Fruit fly (Drosophila melanogaster) whole organism, embryonic: ENCODE measurements around the gene MTPAP.

Source experiments
- Antp ChIP-seq: fragments of 200-800 bp; sonication (Bioruptor generic); optimal IDR thresholded peaks from 3 replicates; lab custom pipeline; 2016; ENCODE audit warnings: missing biosample characterization, missing genetic modification characterization
- Atf6 ChIP-seq: fragments of 200-800 bp; sonication (Bioruptor generic); IDR thresholded peaks from 2 replicates; pipeline ENCODE4 v1.3.6; 2022; ENCODE audit warnings: missing biosample characterization, missing genetic modification characterization
- Bgb ChIP-seq: fragments of 200-800 bp; sonication (Bioruptor generic); IDR thresholded peaks from 2 replicates; pipeline ENCODE4 v1.3.6; 2022; ENCODE audit warnings: missing biosample characterization, missing genetic modification characterization; ENCODE audit not compliant: partially characterized antibody
- BtbVII ChIP-seq: fragments of 200-800 bp; sonication (Bioruptor generic); optimal IDR thresholded peaks from 3 replicates; lab custom pipeline; 2017; ENCODE audit warnings: missing biosample characterization, mild to moderate bottlenecking, missing genetic modification characterization
- CG11093 ChIP-seq: fragments of 200-800 bp; sonication (Bioruptor generic); IDR thresholded peaks from 3 replicates; pipeline ENCODE4 v1.3.6; 2022; ENCODE audit warnings: missing biosample characterization, missing genetic modification characterization
- CG11695 ChIP-seq: fragments of 200-800 bp; sonication (Bioruptor generic); IDR thresholded peaks from 3 replicates; pipeline ENCODE4 v1.3.6; 2022; ENCODE audit warnings: missing biosample characterization, missing genetic modification characterization
- CG17186 ChIP-seq: fragments of 200-800 bp; sonication (Bioruptor generic); optimal IDR thresholded peaks from 3 replicates; lab custom pipeline; 2017; ENCODE audit warnings: missing biosample characterization, missing genetic modification reagents, missing genetic modification characterization
- CG17912 ChIP-seq: fragments of 200-800 bp; sonication (Bioruptor generic); optimal IDR thresholded peaks from 2 replicates; lab custom pipeline; 2018; ENCODE audit warnings: missing biosample characterization, mild to moderate bottlenecking, missing genetic modification characterization
- CG2712 ChIP-seq: fragments of 200-800 bp; optimal IDR thresholded peaks from 3 replicates; lab custom pipeline; 2019; ENCODE audit warnings: missing biosample characterization, mild to moderate bottlenecking, missing genetic modification characterization, moderate library complexity
- CG3065 ChIP-seq: fragments of 200-800 bp; sonication (Bioruptor generic); optimal IDR thresholded peaks from 2 replicates; lab custom pipeline; 2016; ENCODE audit warnings: missing biosample characterization, missing genetic modification characterization
- CG33213 ChIP-seq: fragments of 200-800 bp; sonication (Bioruptor generic); optimal IDR thresholded peaks from 3 replicates; lab custom pipeline; 2016; ENCODE audit warnings: missing biosample characterization, missing genetic modification characterization
- CG5180 ChIP-seq: fragments of 200-800 bp; sonication (Bioruptor generic); optimal IDR thresholded peaks from 3 replicates; lab custom pipeline; 2017; ENCODE audit warnings: missing biosample characterization, missing genetic modification characterization, mild to moderate bottlenecking, moderate library complexity, missing genetic modification reagents
- CG6254 ChIP-seq: fragments of 200-800 bp; sonication (Bioruptor generic); optimal IDR thresholded peaks from 3 replicates; lab custom pipeline; 2017; ENCODE audit warnings: mild to moderate bottlenecking, missing biosample characterization, missing genetic modification reagents, missing genetic modification characterization
- CG9215 ChIP-seq: fragments of 200-800 bp; sonication (Bioruptor generic); IDR thresholded peaks from 2 replicates; pipeline ENCODE4 v1.3.6; 2022; ENCODE audit warnings: missing biosample characterization, missing genetic modification characterization
- CG9609 ChIP-seq: fragments of 200-800 bp; sonication (Bioruptor generic); optimal IDR thresholded peaks from 3 replicates; lab custom pipeline; 2016; ENCODE audit warnings: missing biosample characterization, missing genetic modification characterization
- Deaf1 ChIP-seq: fragments of 200-800 bp; optimal IDR thresholded peaks from 3 replicates; lab custom pipeline; 2019; ENCODE audit warnings: missing biosample characterization, mild to moderate bottlenecking, missing genetic modification characterization, moderate library complexity
- Dip2 ChIP-seq: fragments of 200-800 bp; sonication (Bioruptor generic); IDR thresholded peaks from 2 replicates; pipeline ENCODE4 v1.3.6; 2022; ENCODE audit warnings: missing biosample characterization, missing genetic modification characterization
- E2f1 ChIP-seq: fragments of 200-800 bp; sonication (Bioruptor generic); IDR thresholded peaks from 2 replicates; pipeline ENCODE4 v1.3.6; 2022; ENCODE audit warnings: missing biosample characterization, missing genetic modification characterization
- Fer3 ChIP-seq: fragments of 200-800 bp; sonication (Bioruptor generic); optimal IDR thresholded peaks from 2 replicates; lab custom pipeline; 2018; ENCODE audit warnings: missing biosample characterization, mild to moderate bottlenecking, missing genetic modification characterization, moderate library complexity
- Hey ChIP-seq: fragments of 200-800 bp; sonication (Bioruptor generic); optimal IDR thresholded peaks from 3 replicates; lab custom pipeline; 2018; ENCODE audit warnings: missing biosample characterization, mild to moderate bottlenecking, missing genetic modification characterization
- Lhr ChIP-seq: fragments of 200-800 bp; sonication (Bioruptor generic); optimal IDR thresholded peaks from 3 replicates; lab custom pipeline; 2017; ENCODE audit warnings: mild to moderate bottlenecking, missing biosample characterization, missing genetic modification reagents, missing genetic modification characterization
- MESR4 ChIP-seq: fragments of 200-800 bp; sonication (Bioruptor generic); optimal IDR thresholded peaks from 2 replicates; lab custom pipeline; 2018; ENCODE audit warnings: missing biosample characterization, mild to moderate bottlenecking, missing genetic modification characterization, moderate library complexity
- Meics ChIP-seq: fragments of 200-800 bp; sonication (Bioruptor generic); optimal IDR thresholded peaks from 2 replicates; lab custom pipeline; 2017; ENCODE audit warnings: missing biosample characterization, mild to moderate bottlenecking, missing genetic modification characterization
- Oli ChIP-seq: fragments of 200-800 bp; sonication (Bioruptor generic); optimal IDR thresholded peaks from 2 replicates; lab custom pipeline; 2018; ENCODE audit warnings: missing biosample characterization, mild to moderate bottlenecking, missing genetic modification characterization, moderate library complexity
- Pdp1 ChIP-seq, 2 experiments: fragments of 200-800 bp; sonication (Bioruptor generic); optimal IDR thresholded peaks; 3 replicates each; lab custom pipeline; 2016; ENCODE audit warnings: missing biosample characterization in 2 of 2, missing genetic modification characterization in 2 of 2, mild to moderate bottlenecking in 1 of 2, moderate library complexity in 1 of 2
- Side ChIP-seq: fragments of 200-800 bp; sonication (Bioruptor generic); optimal IDR thresholded peaks from 2 replicates; lab custom pipeline; 2016; ENCODE audit warnings: missing biosample characterization, missing genetic modification characterization
- Sry-δ ChIP-seq: fragments of 200-800 bp; sonication (Bioruptor generic); optimal IDR thresholded peaks from 2 replicates; lab custom pipeline; 2016; ENCODE audit warnings: missing biosample characterization, missing genetic modification characterization
- Trl ChIP-seq, 3 experiments: fragments of >200 bp in 2 of 3; fragments of 200-800 bp in 1 of 3; sonication (Bioruptor generic) in 1 of 3; optimal IDR thresholded peaks; 2 replicates in 1 of 3; 3 replicates in 2 of 3; lab custom pipeline; 2016 to 2017; ENCODE audit warnings: missing biosample characterization in 1 of 3, missing genetic modification characterization in 1 of 3
- al ChIP-seq: fragments of 200-800 bp; sonication (Bioruptor generic); IDR thresholded peaks from 2 replicates; pipeline ENCODE4 v1.3.6; 2022; ENCODE audit warnings: missing biosample characterization, missing genetic modification characterization
- ara ChIP-seq: fragments of 200-800 bp; sonication (Bioruptor generic); IDR thresholded peaks from 2 replicates; pipeline ENCODE4 v1.3.6; 2022; ENCODE audit warnings: missing biosample characterization, missing genetic modification characterization
- cato ChIP-seq: fragments of 200-800 bp; sonication (Bioruptor generic); optimal IDR thresholded peaks from 2 replicates; lab custom pipeline; 2016; ENCODE audit warnings: missing biosample characterization, missing genetic modification characterization, borderline replicate concordance
- cg ChIP-seq: fragments of 200-800 bp; sonication (Bioruptor generic); optimal IDR thresholded peaks from 3 replicates; lab custom pipeline; 2019; ENCODE audit warnings: missing biosample characterization, mild to moderate bottlenecking, missing genetic modification characterization, moderate library complexity
- crol ChIP-seq: fragments of 200-800 bp; sonication (Bioruptor generic); IDR thresholded peaks from 2 replicates; pipeline ENCODE4 v1.3.6; 2022; ENCODE audit warnings: missing biosample characterization, missing genetic modification characterization
- crp ChIP-seq, 2 experiments: fragments of 200-800 bp; sonication (Bioruptor generic); optimal IDR thresholded peaks; 2 replicates in 1 of 2; 3 replicates in 1 of 2; lab custom pipeline; 2017; ENCODE audit warnings: missing biosample characterization in 2 of 2, missing genetic modification characterization in 2 of 2, mild to moderate bottlenecking in 1 of 2, moderate library complexity in 1 of 2
- esg ChIP-seq: fragments of 200-800 bp; sonication (Bioruptor generic); conservative IDR thresholded peaks from 2 replicates; pipeline ENCODE4 v1.3.6; 2022; ENCODE audit warnings: missing biosample characterization, missing genetic modification characterization
- gce ChIP-seq: fragments of 200-800 bp; sonication (Bioruptor generic); IDR thresholded peaks from 3 replicates; pipeline ENCODE4 v1.3.6; 2022; ENCODE audit warnings: missing biosample characterization, missing genetic modification characterization
- grau ChIP-seq: fragments of 200-800 bp; optimal IDR thresholded peaks from 3 replicates; lab custom pipeline; 2019; ENCODE audit warnings: missing biosample characterization, mild to moderate bottlenecking, missing genetic modification characterization, moderate library complexity
- gro ChIP-seq: fragments of 200-800 bp; sonication (Bioruptor generic); optimal IDR thresholded peaks from 2 replicates; lab custom pipeline; 2016; ENCODE audit warnings: missing biosample characterization, missing genetic modification characterization
- insv ChIP-seq, 2 experiments: fragments of 200-800 bp; sonication (Bioruptor generic); optimal IDR thresholded peaks; 3 replicates each; lab custom pipeline; 2016 to 2018; ENCODE audit warnings: missing biosample characterization in 2 of 2, missing genetic modification characterization in 2 of 2
- nmo ChIP-seq: fragments of 200-800 bp; sonication (Bioruptor generic); optimal IDR thresholded peaks from 2 replicates; lab custom pipeline; 2018; ENCODE audit warnings: missing biosample characterization, mild to moderate bottlenecking, missing genetic modification characterization, moderate library complexity
- prd ChIP-seq, 3 experiments: fragments of >200 bp in 2 of 3; fragments of 200-800 bp in 1 of 3; sonication (Bioruptor generic) in 1 of 3; optimal IDR thresholded peaks in 2 of 3; IDR thresholded peaks in 1 of 3; 2 replicates in 2 of 3; 3 replicates in 1 of 3; pipeline versions ENCODE4 v1.3.6 to Lab custom; 2017 to 2022; ENCODE audit warnings: missing biosample characterization in 1 of 3, missing genetic modification characterization in 1 of 3
- pzg ChIP-seq: fragments of 200-800 bp; sonication (Bioruptor generic); optimal IDR thresholded peaks from 3 replicates; lab custom pipeline; 2018; ENCODE audit warnings: missing biosample characterization, mild to moderate bottlenecking, missing genetic modification characterization, moderate library complexity
- sc ChIP-seq, 3 experiments: fragments of >200 bp in 2 of 3; fragments of 200-800 bp in 1 of 3; sonication (Bioruptor generic) in 1 of 3; optimal IDR thresholded peaks; 2 replicates in 2 of 3; 3 replicates in 1 of 3; lab custom pipeline; 2017; ENCODE audit warnings: mild to moderate bottlenecking in 1 of 3, missing biosample characterization in 1 of 3, missing genetic modification characterization in 1 of 3, missing genetic modification reagents in 1 of 3
- slou ChIP-seq: fragments of 200-800 bp; sonication (Bioruptor generic); optimal IDR thresholded peaks from 3 replicates; lab custom pipeline; 2016; ENCODE audit warnings: missing biosample characterization, missing genetic modification characterization
- so ChIP-seq: fragments of 200-800 bp; sonication (Bioruptor generic); IDR thresholded peaks from 3 replicates; pipeline ENCODE4 v1.3.6; 2022; ENCODE audit warnings: missing biosample characterization, missing genetic modification characterization
- vvl ChIP-seq: fragments of 200-800 bp; sonication (Bioruptor generic); IDR thresholded peaks from 2 replicates; pipeline ENCODE4 v1.3.6; 2022; ENCODE audit warnings: missing biosample characterization, missing genetic modification characterization

Gene MTPAP

DNA sequence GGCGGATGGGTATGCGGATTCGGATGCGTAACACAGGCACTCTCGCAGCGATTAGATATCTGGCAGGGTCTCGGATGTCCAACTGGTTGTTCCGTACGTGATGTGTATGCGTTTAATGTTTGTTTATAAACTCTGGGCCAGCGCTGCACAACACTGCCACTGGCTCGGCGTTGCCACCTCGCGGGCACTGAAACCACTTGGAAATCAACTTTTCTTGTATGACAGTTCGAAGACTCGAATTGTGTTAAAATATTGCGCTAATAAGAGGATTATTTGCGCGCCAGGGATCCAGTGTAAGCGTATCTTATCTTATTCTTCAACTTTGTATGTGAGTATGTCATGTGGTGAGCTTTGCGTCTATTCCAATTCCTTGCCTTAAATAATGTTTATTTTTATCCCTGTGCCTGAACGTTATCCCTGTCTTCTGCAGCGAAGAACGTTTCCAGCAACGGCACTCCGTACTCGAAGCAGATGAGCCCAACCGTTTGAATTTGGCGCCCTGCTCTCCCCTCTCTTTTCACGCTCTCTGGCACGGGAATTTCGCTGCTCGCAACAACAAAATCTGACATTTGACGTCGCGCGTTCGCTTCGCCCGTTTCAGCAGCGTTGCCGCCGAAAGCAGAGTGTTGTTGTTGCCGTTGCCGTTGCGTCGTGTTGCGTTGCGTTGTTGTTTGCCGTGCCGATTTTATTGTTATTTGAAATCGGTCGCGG lies 31.3 kb upstream of the MTPAP start, which contains the start of the genes CG3719 and CG32813 (continued):
- TF ChIP-seq E2f1 (GFP tag; lab: Robert Waterston, UW) (0 out of 2 replicates have a peak, but pooled peaks have one; percentile 8), crp (GFP tag; optimal IDR thresholded peaks at IDR 0.05; lab: Kevin White, UChicago) (peak in 1 of 2 experiments; percentile 32), CG9609 (GFP tag; lab: Kevin White, UChicago) (peak; percentile 23), Lhr (GFP tag; lab: Kevin White, UChicago) (peak; percentile 45), CG33213 (GFP tag; lab: Kevin White, UChicago) (peak; percentile 30), grau (tag; lab: Kevin White, UChicago) (peak; percentile 18), cato (GFP tag; lab: Kevin White, UChicago) (no peak), CG3065 (no peak), insv (GFP tag; optimal IDR thresholded peaks at IDR 0.05; lab: Kevin White, UChicago) (peak in 1 of 2 experiments; percentile 86), CG9215 (GFP tag; lab: Robert Waterston, UW) (peak; percentile 32; the same call in 1 of the 2 replicates), gro (GFP tag; lab: Kevin White, UChicago) (peak; percentile 32), CG11093 (GFP tag; lab: Robert Waterston, UW) (no peak), esg (GFP tag; lab: Robert Waterston, UW) (no peak), BtbVII (peak; percentile 2), Oli (tag; lab: Kevin White, UChicago) (peak; percentile 1), pzg (GFP tag; lab: Kevin White, UChicago) (peak; percentile 71), Side (GFP tag; lab: Kevin White, UChicago) (peak; percentile 52), Hey (tag; lab: Kevin White, UChicago) (no peak), CG17186 (GFP tag; lab: Kevin White, UChicago) (peak; percentile 77), Trl (optimal IDR thresholded peaks at IDR 0.05; lab: Kevin White, UChicago) (peak; percentile 72 to 74), Trl (GFP tag; optimal IDR thresholded peaks at IDR 0.05; lab: Kevin White, UChicago) (peak; percentile 10), Sry-δ (peak; percentile 52), Meics (GFP tag; lab: Kevin White, UChicago) (peak; percentile 24), slou (GFP tag; lab: Kevin White, UChicago) (peak; percentile 1), al (0 out of 2 replicates have a peak, but pooled peaks have one; percentile 11), so (no peak; the same call in 2 of the 3 replicates)

DNA sequence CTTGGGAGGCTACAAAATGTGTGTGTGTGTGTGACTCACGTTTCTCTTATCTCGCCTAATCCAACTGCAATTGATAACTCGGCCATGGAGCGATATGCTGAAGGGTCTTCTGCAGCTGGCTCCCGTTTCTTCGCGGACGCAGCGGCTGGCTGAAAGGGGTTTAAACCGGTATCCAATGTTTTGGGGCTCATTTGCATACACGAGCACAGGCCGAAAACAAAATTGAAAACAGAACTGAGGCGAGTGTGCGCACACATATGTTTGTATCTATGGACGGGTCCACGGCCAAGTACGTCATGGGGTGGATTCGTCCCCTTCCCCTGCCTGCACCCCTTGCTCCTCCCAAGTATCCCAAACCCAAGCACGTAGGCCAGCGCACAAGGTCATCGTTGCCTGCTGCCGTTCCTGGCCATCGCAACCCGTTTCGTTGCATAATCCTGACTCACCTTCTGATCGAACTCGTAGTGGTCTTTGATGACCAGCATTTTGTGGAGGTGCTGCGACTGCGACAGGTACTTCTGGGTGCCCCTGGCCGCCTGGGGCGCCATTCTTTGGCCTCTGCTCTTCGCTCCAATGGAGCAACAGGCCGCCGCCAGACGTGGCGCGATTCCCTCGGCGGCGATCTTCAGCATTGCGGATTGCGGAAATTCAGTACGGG lies 30.7 kb upstream of the MTPAP start:
- TF ChIP-seq cg (GFP tag; lab: Kevin White, UChicago) (peak; percentile 17), Atf6 (GFP tag; lab: Robert Waterston, UW) (0 out of 2 replicates have a peak, but pooled peaks have one; percentile 11), CG17912 (GFP tag; lab: Kevin White, UChicago) (no peak), Antp (GFP tag; lab: Kevin White, UChicago) (no peak), Bgb (GFP tag; lab: Robert Waterston, UW) (no peak), sc (optimal IDR thresholded peaks at IDR 0.05; lab: Kevin White, UChicago) (no peak), sc (GFP tag; optimal IDR thresholded peaks at IDR 0.05; lab: Kevin White, UChicago) (no peak), vvl (GFP tag; lab: Robert Waterston, UW) (peak; percentile 70), CG5180 (GFP tag; lab: Kevin White, UChicago) (no peak), prd (optimal IDR thresholded peaks at IDR 0.05; lab: Kevin White, UChicago) (no peak), prd (GFP tag; IDR thresholded peaks at IDR 0.05; lab: Robert Waterston, UW) (no peak), CG6254 (GFP tag; lab: Kevin White, UChicago) (no peak), CG2712 (tag; lab: Kevin White, UChicago) (no peak), al (no peak), nmo (GFP tag; lab: Kevin White, UChicago) (no peak), gce (GFP tag; lab: Robert Waterston, UW) (no peak), Pdp1 (GFP tag; optimal IDR thresholded peaks at IDR 0.05; lab: Kevin White, UChicago) (peak in 1 of 2 experiments; percentile 70), ara (GFP tag; lab: Robert Waterston, UW) (no peak), Dip2 (GFP tag; lab: Robert Waterston, UW) (no peak), Deaf1 (peak; percentile 55), CG11695 (GFP tag; lab: Robert Waterston, UW) (no peak), crol (peak; percentile 58; the same call in 1 of the 2 replicates), Fer3 (tag; lab: Kevin White, UChicago) (no peak), MESR4 (peak; percentile 49)
